Worm (Caenorhabditis elegans) whole organism, mixed stage, embryonic: ENCODE results near the gene prk-1.

ENCODE experiments used
- M03D4.4 ChIP-seq: sonication (generic microtip); optimal IDR thresholded peaks from 2 replicates; lab custom pipeline; 2017; ENCODE audit warnings: mild to moderate bottlenecking, missing genetic modification characterization, missing compliant biosample characterization
- ham-2 ChIP-seq: fragments of 200-800 bp; sonication (Bioruptor generic); optimal IDR thresholded peaks from 2 replicates; lab custom pipeline; 2018; ENCODE audit warnings: mild to moderate bottlenecking, missing genetic modification characterization, missing compliant biosample characterization
- snpc-4 ChIP-seq: fragments of 150-350 bp; optimal IDR thresholded peaks from 2 replicates; lab custom pipeline; 2014; ENCODE audit warnings: missing biosample characterization, missing genetic modification characterization

- TF ChIP-seq ham-2 (GFP tag; lab: Kevin White, UChicago) = no peak
- TF ChIP-seq M03D4.4 (tag; lab: Kevin White, UChicago) = no peak
- TF ChIP-seq snpc-4 (tag; lab: Kevin White, UChicago) = no peak
Measured at ce11 chrIII:6988060-6988459, 1.9 kb upstream of the prk-1 start.
